Worm (Caenorhabditis elegans) whole organism, mixed stage, embryonic: ENCODE data around the gene F31A3.3.

Experiments used
- blmp-1 ChIP-seq: fragments of 150-350 bp; optimal IDR thresholded peaks from 2 replicates; lab custom pipeline; 2014; ENCODE audit warnings: missing biosample characterization, missing genetic modification characterization
- elt-1 ChIP-seq: sonication (generic microtip); optimal IDR thresholded peaks from 2 replicates; lab custom pipeline; 2017; ENCODE audit warnings: missing genetic modification characterization, mild to moderate bottlenecking, missing compliant biosample characterization, antibody characterized with exemption, moderate library complexity, borderline replicate concordance; ENCODE audit not compliant: insufficient read depth
- elt-3 ChIP-seq: fragments of 150-350 bp; optimal IDR thresholded peaks from 2 replicates; lab custom pipeline; 2014; ENCODE audit warnings: missing biosample characterization, missing genetic modification characterization
- nhr-12 ChIP-seq: fragments of 150-350 bp; optimal IDR thresholded peaks from 2 replicates; lab custom pipeline; 2014; ENCODE audit warnings: missing biosample characterization, missing genetic modification characterization
- pha-4 ChIP-seq: fragments of 150-350 bp; optimal IDR thresholded peaks from 2 replicates; lab custom pipeline; 2018; ENCODE audit warnings: missing biosample characterization, missing genetic modification reagents, missing genetic modification characterization
- unc-62 ChIP-seq: fragments of 150-350 bp; optimal IDR thresholded peaks from 2 replicates; lab custom pipeline; 2014; ENCODE audit warnings: missing biosample characterization, missing genetic modification reagents, missing genetic modification characterization

DNA sequence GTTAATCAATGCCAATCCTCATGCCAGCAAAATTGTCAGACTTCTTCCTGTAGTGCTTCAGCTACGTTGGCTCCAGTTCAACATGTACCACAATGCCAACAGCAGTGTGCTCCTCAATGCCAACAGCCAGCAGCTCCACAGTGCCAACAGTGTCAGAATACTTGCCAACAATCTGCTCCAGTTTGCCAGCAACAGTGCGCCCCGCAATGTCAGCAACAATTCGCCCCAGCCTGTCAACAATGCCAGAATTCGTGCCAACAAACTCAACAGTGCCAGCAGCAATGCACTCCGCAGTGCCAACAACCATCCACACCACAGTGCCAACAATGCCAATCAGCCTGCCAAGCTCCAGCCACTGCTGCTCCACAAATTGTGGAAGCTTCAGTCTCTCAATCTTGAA, 19.9 kb upstream of the F31A3.3 start:
- TF ChIP-seq nhr-12 (no peak), elt-1 (no peak), pha-4 (tag; lab: Kevin White, UChicago) (no peak), elt-3 (tag; lab: Kevin White, UChicago) (no peak), blmp-1 (no peak), unc-62 (GFP tag; lab: Kevin White, UChicago) (no peak)
